Fruit fly (Drosophila melanogaster): Measurements from ENCODE around the gene Es2.

Gene Es2

DNA sequence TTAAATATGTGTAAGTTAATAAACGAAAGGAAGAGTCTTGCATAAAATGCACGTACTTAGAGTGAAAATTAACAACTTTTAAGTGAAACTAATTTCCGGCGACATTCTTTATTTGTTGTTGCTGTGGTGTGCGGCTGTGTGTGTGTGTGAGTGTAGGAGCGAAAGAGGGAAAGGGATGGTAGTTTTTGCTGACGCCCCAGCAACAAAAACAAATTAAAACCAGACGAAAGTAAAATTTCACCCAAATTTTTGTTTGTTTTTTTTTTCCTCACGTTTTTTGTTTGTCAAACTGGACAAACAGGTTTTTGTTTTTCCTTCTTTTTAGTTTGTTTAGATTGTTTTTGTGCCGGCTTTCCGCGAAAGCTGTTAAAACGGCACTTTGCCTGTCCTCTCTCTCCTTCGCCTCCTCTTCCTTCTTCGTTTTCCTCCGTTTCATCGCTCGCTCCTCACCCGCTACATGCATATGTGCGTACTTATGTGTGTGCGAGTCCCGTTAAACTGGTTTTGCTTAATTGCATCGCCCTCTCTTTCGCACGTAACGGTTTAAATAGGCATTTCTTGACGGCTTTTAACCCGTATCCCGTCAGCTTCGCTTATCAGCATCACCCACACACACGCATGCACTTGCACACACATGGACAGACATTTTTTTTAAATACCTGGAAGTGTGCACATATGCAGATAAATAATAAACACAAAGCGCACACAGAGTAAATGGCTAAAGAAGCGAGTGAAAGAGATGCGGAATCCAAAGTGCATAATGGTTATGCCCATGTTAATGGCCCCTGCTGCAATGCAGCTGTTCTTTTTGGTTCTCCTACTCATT is 23.8 kb upstream of the Es2 start, which contains the start of gene Miga (continued):
- TF ChIP-seq sob (GFP tag; IDR thresholded peaks at IDR 0.05): no peak
- no peak for TF ChIP-seq E2f2 (GFP tag; IDR thresholded peaks at IDR 0.05)
- no peak for TF ChIP-seq kay (GFP tag; optimal IDR thresholded peaks at IDR 0.05)
- no peak for TF ChIP-seq fd64A (GFP tag; optimal IDR thresholded peaks at IDR 0.05)
- TF ChIP-seq CG31441 (GFP tag; IDR thresholded peaks at IDR 0.05): no peak
- no peak for TF ChIP-seq Six4 (GFP tag; optimal IDR thresholded peaks at IDR 0.05)
- no peak for TF ChIP-seq salm (tag; optimal IDR thresholded peaks at IDR 0.05)
- TF ChIP-seq CoRest (tag; optimal IDR thresholded peaks at IDR 0.05): no peak
- peak; percentile 68 for TF ChIP-seq crol (GFP tag; IDR thresholded peaks at IDR 0.05)
- TF ChIP-seq CG1603 (tag; optimal IDR thresholded peaks at IDR 0.05): no peak
- TF ChIP-seq twi (tag; optimal IDR thresholded peaks at IDR 0.05): peak; percentile 83
- no peak for TF ChIP-seq NfI (GFP tag; optimal IDR thresholded peaks at IDR 0.05)
- no peak for TF ChIP-seq CG18619 (GFP tag; optimal IDR thresholded peaks at IDR 0.05)
- TF ChIP-seq sd (tag; optimal IDR thresholded peaks at IDR 0.05): peak; percentile 51
- TF ChIP-seq pfk (GFP tag; optimal IDR thresholded peaks at IDR 0.05): no peak
- no peak for TF ChIP-seq CG6654 (GFP tag; optimal IDR thresholded peaks at IDR 0.05)
- TF ChIP-seq bab2 (GFP tag; optimal IDR thresholded peaks at IDR 0.05): no peak
- peak; percentile 46 for TF ChIP-seq oc (tag; optimal IDR thresholded peaks at IDR 0.05)
- no peak for TF ChIP-seq Bteb2 (GFP tag; optimal IDR thresholded peaks at IDR 0.05)
- no peak for TF ChIP-seq run (tag; optimal IDR thresholded peaks at IDR 0.05)
- no peak for TF ChIP-seq CG10431 (GFP tag; optimal IDR thresholded peaks at IDR 0.05)
- TF ChIP-seq chif (GFP tag; optimal IDR thresholded peaks at IDR 0.05): no peak
- no peak for TF ChIP-seq Hr51 (GFP tag; optimal IDR thresholded peaks at IDR 0.05)
- TF ChIP-seq CG12391 (tag; optimal IDR thresholded peaks at IDR 0.05): no peak

DNA sequence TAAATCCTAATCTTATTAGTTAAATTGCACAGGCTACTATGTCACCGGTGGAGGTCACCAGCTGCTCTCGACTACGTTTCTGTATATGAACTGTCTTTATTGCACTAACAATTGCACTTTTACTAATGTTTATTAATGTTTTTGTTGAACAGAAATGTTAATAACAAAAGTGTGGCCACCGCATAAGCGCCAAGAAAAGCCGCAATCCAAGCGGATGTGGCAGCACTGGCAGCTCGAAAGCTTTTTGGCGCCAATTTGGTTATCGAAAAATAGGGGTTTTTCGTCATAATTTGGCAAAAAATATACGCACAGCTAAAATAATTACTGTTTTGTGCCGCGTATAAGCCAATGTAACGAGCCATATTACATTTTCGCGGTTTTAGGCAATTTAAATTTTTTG is 19.1 kb upstream of the Es2 start, which contains the start of gene CG12123:
CG12123 (minus strand) TSS at position 188 of the 400 bp plus-strand sequence.
- peak; percentile 24 for TF ChIP-seq Med (GFP tag)
- TF ChIP-seq CG7786 (GFP tag; optimal IDR thresholded peaks at IDR 0.05): no peak
- no peak for TF ChIP-seq tio (GFP tag; optimal IDR thresholded peaks at IDR 0.05)
- peak; percentile 27 for TF ChIP-seq lbe (GFP tag; optimal IDR thresholded peaks at IDR 0.05)
- TF ChIP-seq grau (tag; optimal IDR thresholded peaks at IDR 0.05): no peak
- no peak for TF ChIP-seq Neu2 (GFP tag; optimal IDR thresholded peaks at IDR 0.05; ENCODE audit: borderline replicate concordance)
- no peak for TF ChIP-seq CG17829 (tag; optimal IDR thresholded peaks at IDR 0.05)
- no peak for TF ChIP-seq D19A (tag; optimal IDR thresholded peaks at IDR 0.05)
- TF ChIP-seq PHDP (tag; optimal IDR thresholded peaks at IDR 0.05): no peak
- peak; percentile 7 for TF ChIP-seq Sry-δ (GFP tag; optimal IDR thresholded peaks at IDR 0.05)
- no peak for TF ChIP-seq CG3726 (GFP tag; IDR thresholded peaks at IDR 0.05)
- TF ChIP-seq Myb (GFP tag; optimal IDR thresholded peaks at IDR 0.05): peak; percentile 25
- TF ChIP-seq Dref (GFP tag; IDR thresholded peaks at IDR 0.05): peak; percentile 65
- TF ChIP-seq E2f2 (GFP tag; IDR thresholded peaks at IDR 0.05): peak; percentile 85
- TF ChIP-seq Lim3 (GFP tag; IDR thresholded peaks at IDR 0.05): no peak
- peak; percentile 21 for TF ChIP-seq sens (GFP tag)
- TF ChIP-seq E2f1 (GFP tag; IDR thresholded peaks at IDR 0.05): 0 out of 2 replicates have a peak, but pooled peaks have one; percentile 16
- TF ChIP-seq stwl (tag; optimal IDR thresholded peaks at IDR 0.05): peak; percentile 5
- no peak for TF ChIP-seq pho (GFP tag; optimal IDR thresholded peaks at IDR 0.05)
- peak; percentile 95 for TF ChIP-seq CG14710 (tag; optimal IDR thresholded peaks at IDR 0.05)
- TF ChIP-seq Stat92E (GFP tag; optimal IDR thresholded peaks at IDR 0.05): peak in 1 of 3 experiments; percentile 3
- TF ChIP-seq lola (GFP tag; optimal IDR thresholded peaks at IDR 0.05): no peak
- peak; percentile 61 for TF ChIP-seq MBD-R2 (GFP tag; IDR thresholded peaks at IDR 0.05)
- TF ChIP-seq dati (GFP tag; IDR thresholded peaks at IDR 0.05): no peak
- no peak for TF ChIP-seq Dad (GFP tag; optimal IDR thresholded peaks at IDR 0.05)
- no peak for TF ChIP-seq CG5953 (GFP tag; IDR thresholded peaks at IDR 0.05)
- no peak for TF ChIP-seq knrl (GFP tag; IDR thresholded peaks at IDR 0.05; ENCODE audit: partially characterized antibody)
